Fruit fly (Drosophila melanogaster) whole organism, larva: Measurements from ENCODE around the gene woc.
A peak's percentile ranks its signal among the peaks of the same experiment; 100 is the strongest.

Source experiments
- noc ChIP-seq: fragments of 200-800 bp; sonication (Bioruptor generic); optimal IDR thresholded peaks from 3 replicates; lab custom pipeline; 2019; ENCODE audit warnings: missing biosample characterization, mild to moderate bottlenecking, missing genetic modification characterization, moderate library complexity

woc gene

dm6 chr3R:27263434-27264215 lies at the start of gene woc:
TSS of gene woc (minus strand) at chr3R:27264055.
- TF ChIP-seq noc (tag; lab: Kevin White, UChicago), result peak; percentile 33

- TF ChIP-seq noc (tag; lab: Kevin White, UChicago), result no peak
Observed at dm6 chr3R:27294113-27294512, 30.3 kb upstream of the woc start.

- no peak for TF ChIP-seq noc (tag; lab: Kevin White, UChicago)
Observed at dm6 chr3R:27293065-27293464, 29.2 kb upstream of the woc start.

dm6 chr3R:27292159-27292880 lies 28.5 kb upstream of the woc start, which contains the start of gene CG3348:
TSS of gene CG3348 (minus strand) at chr3R:27292209.
- peak; percentile 99 for TF ChIP-seq noc (tag; lab: Kevin White, UChicago)

- peak; percentile 88 for TF ChIP-seq noc (tag; lab: Kevin White, UChicago)
Observed at dm6 chr3R:27289638-27290037, 25.8 kb upstream of the woc start.

- peak; percentile 73 for TF ChIP-seq noc (tag; lab: Kevin White, UChicago)
Observed at dm6 chr3R:27288202-27289135, 24.6 kb upstream of the woc start, which contains the start of the genes bigmax and Hmu. TSS of gene bigmax (minus strand) at chr3R:27288526. TSS of gene Hmu (plus strand) at chr3R:27288769.

- TF ChIP-seq noc (tag; lab: Kevin White, UChicago), result no peak
Observed at dm6 chr3R:27283645-27284044, 19.8 kb upstream of the woc start, which contains the start of gene CG3368. TSS of gene CG3368 (plus strand) at chr3R:27283780.

dm6 chr3R:27282286-27282685 lies 18.4 kb upstream of the woc start, which contains the start of gene mrt:
TSS of gene mrt (minus strand) at chr3R:27282661.
- TF ChIP-seq noc (tag; lab: Kevin White, UChicago), result peak; percentile 63

dm6 chr3R:27281811-27282131 lies 17.9 kb upstream of the woc start:
- no peak for TF ChIP-seq noc (tag; lab: Kevin White, UChicago)

- peak; percentile 92 for TF ChIP-seq noc (tag; lab: Kevin White, UChicago)
Observed at dm6 chr3R:27281022-27281810, 17.4 kb upstream of the woc start.

dm6 chr3R:27279478-27279877 lies 15.6 kb upstream of the woc start:
- TF ChIP-seq noc (tag; lab: Kevin White, UChicago), result no peak

- peak; percentile 24 for TF ChIP-seq noc (tag; lab: Kevin White, UChicago)
Observed at dm6 chr3R:27274533-27275447, 10.9 kb upstream of the woc start, which contains the start of gene CG5938. TSS of gene CG5938 (plus strand) at chr3R:27274794.
